Fruit fly (Drosophila melanogaster): ENCODE data around the gene CG3191.
A peak's percentile ranks its signal among the peaks of the same experiment; 100 is the strongest.

CG3191 gene

DNA sequence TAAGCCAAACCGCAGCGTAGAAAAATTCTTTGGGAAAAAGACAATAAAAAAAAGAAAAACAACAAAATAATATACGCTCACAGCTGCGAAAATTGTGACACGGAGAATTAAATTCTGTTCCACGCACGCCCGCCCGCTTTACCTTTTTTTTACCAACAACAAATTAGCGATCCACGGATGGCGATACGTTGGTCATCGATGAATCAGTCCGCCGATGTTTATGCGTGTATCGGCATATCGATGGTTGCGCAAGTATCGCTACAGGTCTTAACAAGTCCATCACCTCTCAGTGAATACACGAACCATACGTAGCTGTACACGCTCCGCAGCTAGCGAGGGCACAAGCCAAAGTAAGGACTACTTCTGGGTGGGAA, 18.8 kb upstream of the CG3191 start, which contains the start of gene CG2924 (continued):
- TF ChIP-seq CG15696 (tag; optimal IDR thresholded peaks at IDR 0.05) (no peak), ham (GFP tag; IDR thresholded peaks at IDR 0.05) (no peak), CG10209 (GFP tag; optimal IDR thresholded peaks at IDR 0.05) (peak; percentile 23), CG17385 (GFP tag; optimal IDR thresholded peaks at IDR 0.05) (no peak), CG2889 (GFP tag; IDR thresholded peaks at IDR 0.05) (no peak), CG17186 (GFP tag; optimal IDR thresholded peaks at IDR 0.05) (peak; percentile 98), Bdp1 (GFP tag; optimal IDR thresholded peaks at IDR 0.05) (peak; percentile 22), gsb (GFP tag; IDR thresholded peaks at IDR 0.05) (no peak), Dfd (GFP tag; optimal IDR thresholded peaks at IDR 0.05) (no peak), CG10543 (GFP tag; optimal IDR thresholded peaks at IDR 0.05) (peak; percentile 18), CG9817 (tag; optimal IDR thresholded peaks at IDR 0.05) (peak; percentile 65), Ptx1 (GFP tag; IDR thresholded peaks at IDR 0.05) (peak; percentile 63), CG17328 (GFP tag; IDR thresholded peaks at IDR 0.05) (peak; percentile 25; the same call in 1 of the 2 replicates), scrt (GFP tag; optimal IDR thresholded peaks at IDR 0.05) (no peak), eyg (GFP tag; optimal IDR thresholded peaks at IDR 0.05) (peak; percentile 59), chm (GFP tag; IDR thresholded peaks at IDR 0.05) (peak; percentile 64), dmrt99B (tag; optimal IDR thresholded peaks at IDR 0.05) (no peak), CG6254 (GFP tag; optimal IDR thresholded peaks at IDR 0.05) (no peak), CG31388 (GFP tag; optimal IDR thresholded peaks at IDR 0.05) (no peak), PHDP (tag; optimal IDR thresholded peaks at IDR 0.05) (peak; percentile 35), CG18011 (GFP tag; optimal IDR thresholded peaks at IDR 0.05) (peak; percentile 22), pnt (GFP tag; optimal IDR thresholded peaks at IDR 0.05) (peak; percentile 21), Neu2 (GFP tag; optimal IDR thresholded peaks at IDR 0.05; ENCODE audit: borderline replicate concordance) (peak; percentile 17), fru (optimal IDR thresholded peaks at IDR 0.05) (no peak), cad (GFP tag; optimal IDR thresholded peaks at IDR 0.05) (no peak), ap (GFP tag; IDR thresholded peaks at IDR 0.05) (no peak), sima (GFP tag; optimal IDR thresholded peaks at IDR 0.05) (no peak), CG8359 (GFP tag; optimal IDR thresholded peaks at IDR 0.05; ENCODE audit: borderline replicate concordance) (no peak), CG31224 (GFP tag; IDR thresholded peaks at IDR 0.05) (peak; percentile 30; the same call in 1 of the 2 replicates), odd (GFP tag; optimal IDR thresholded peaks at IDR 0.05) (no peak), chif (GFP tag; optimal IDR thresholded peaks at IDR 0.05) (peak in 1 of 2 experiments; percentile 48), CG4424 (GFP tag; optimal IDR thresholded peaks at IDR 0.05) (peak; percentile 12), dpn (GFP tag; optimal IDR thresholded peaks at IDR 0.05) (peak; percentile 66 to 81), oc (tag; optimal IDR thresholded peaks at IDR 0.05) (no peak), CG12942 (GFP tag; optimal IDR thresholded peaks at IDR 0.05) (peak; percentile 29), Sin3A (optimal IDR thresholded peaks at IDR 0.05) (peak; percentile 73), row (GFP tag; IDR thresholded peaks at IDR 0.05) (peak; percentile 59; the same call in 2 of the 3 replicates), ci (GFP tag; IDR thresholded peaks at IDR 0.05) (peak; percentile 57; the same call in 2 of the 3 replicates), CG34224 (GFP tag; IDR thresholded peaks at IDR 0.05; ENCODE audit: partially characterized antibody) (peak; percentile 99), Rx (GFP tag; IDR thresholded peaks at IDR 0.05) (peak; percentile 62), CG14014 (GFP tag; IDR thresholded peaks at IDR 0.05) (0 out of 2 replicates have a peak, but pooled peaks have one; percentile 43), CG11398 (GFP tag; optimal IDR thresholded peaks at IDR 0.05) (no peak), zfh2 (GFP tag; optimal IDR thresholded peaks at IDR 0.05) (peak; percentile 81), CG11504 (tag; optimal IDR thresholded peaks at IDR 0.05) (no peak), chinmo (GFP tag; IDR thresholded peaks at IDR 0.05; ENCODE audit: partially characterized antibody) (peak; percentile 100), CG4730 (GFP tag; IDR thresholded peaks at IDR 0.05) (no peak), CG34422 (GFP tag; IDR thresholded peaks at IDR 0.05) (peak; percentile 73), CG13424 (tag; optimal IDR thresholded peaks at IDR 0.05) (peak; percentile 41), dan (GFP tag; IDR thresholded peaks at IDR 0.05) (no peak), ttk (GFP tag; IDR thresholded peaks at IDR 0.05) (peak; percentile 32; the same call in 1 of the 2 replicates), CG3281 (GFP tag; optimal IDR thresholded peaks at IDR 0.05) (no peak), CG30431 (GFP tag; optimal IDR thresholded peaks at IDR 0.05) (no peak)

Measured in whole organism, embryonic.